Fruit fly (Drosophila melanogaster) whole organism, wandering third instar larva: Measurements from ENCODE around the gene CG3437.

Experiments
- dl ChIP-seq, 2 experiments: fragments of 175-275, 200-275 bp in 1 of 2; fragments of 200-275 bp in 1 of 2; sonication (Bioruptor generic); optimal IDR thresholded peaks; lab custom pipeline; 2018; ENCODE audit warnings: mild to moderate bottlenecking in 2 of 2, missing biosample characterization in 2 of 2, missing genetic modification characterization in 2 of 2, moderate library complexity in 2 of 2; ENCODE audit not compliant: partially characterized antibody in 2 of 2, insufficient read depth in 1 of 2
- ey ChIP-seq: fragments of 200-800 bp; sonication (Bioruptor generic); optimal IDR thresholded peaks from 2 replicates; lab custom pipeline; 2016; ENCODE audit warnings: missing biosample characterization, missing genetic modification characterization

dm6 chr3L:9471151-9471903 is 13.9 kb upstream of the CG3437 start:
- TF ChIP-seq ey (GFP tag; lab: Kevin White, UChicago) = no peak
- TF ChIP-seq dl (GFP tag; optimal IDR thresholded peaks at IDR 0.05; lab: Kevin White, UChicago; ENCODE audit: insufficient read depth in 1 of 2, partially characterized antibody in 2 of 2) = no peak
